Worm (Caenorhabditis elegans): ENCODE data around the gene pmp-1.

The pmp-1 gene

DNA sequence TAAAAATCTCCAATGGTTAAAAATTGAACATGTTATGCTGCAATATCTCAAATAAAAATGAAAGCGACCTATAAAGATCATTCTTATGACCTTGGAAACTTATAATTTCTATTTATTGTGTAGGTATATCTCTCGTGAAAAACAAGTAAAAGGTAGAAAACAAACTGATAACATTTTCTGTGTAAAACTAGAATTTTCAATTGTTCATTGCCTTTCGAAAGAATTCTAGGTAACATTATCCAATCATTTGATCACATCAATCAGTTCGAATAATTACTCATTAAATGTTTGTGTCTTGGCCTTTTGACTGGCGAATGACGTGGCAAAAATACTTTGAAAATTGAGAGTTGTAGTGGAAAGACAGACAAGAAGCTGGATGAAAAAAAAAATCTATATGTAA lies 5.7 kb downstream of the pmp-1 start:
- TF ChIP-seq nhr-28 (tag; optimal IDR thresholded peaks at IDR 0.05), result peak; percentile 26
- TF ChIP-seq sdz-12 (GFP tag; optimal IDR thresholded peaks at IDR 0.05), result no peak

ce11 chrII:6876957-6877356 lies 6.6 kb downstream of the pmp-1 start, which contains the start of gene slc-36.5:
slc-36.5 (minus strand) TSS chrII:6877057.
- TF ChIP-seq hlh-11 (tag; optimal IDR thresholded peaks at IDR 0.05) (no peak), hmg-1.1 (GFP tag; IDR thresholded peaks at IDR 0.05) (no peak), mdt-29 (GFP tag; IDR thresholded peaks at IDR 0.05) (no peak), F26F4.8 (GFP tag; conservative IDR thresholded peaks at IDR 0.05) (no peak), tra-1 (GFP tag; IDR thresholded peaks at IDR 0.05) (no peak), nhr-6 (tag; optimal IDR thresholded peaks at IDR 0.05) (no peak), pha-4 (GFP tag; IDR thresholded peaks at IDR 0.05) (no peak), pha-4 (tag; optimal IDR thresholded peaks at IDR 0.05) (no peak), F10B5.3 (tag; optimal IDR thresholded peaks at IDR 0.05) (no peak)

ce11 chrII:6872493-6872892 lies 11.1 kb downstream of the pmp-1 start, which contains the start of gene C44B7.5:
C44B7.5 (minus strand) TSS chrII:6872593.
- TF ChIP-seq zfp-2 (tag; optimal IDR thresholded peaks at IDR 0.05) (no peak), tra-1 (GFP tag; IDR thresholded peaks at IDR 0.05) (no peak), lin-38 (GFP tag; IDR thresholded peaks at IDR 0.05) (no peak), sdz-12 (GFP tag; optimal IDR thresholded peaks at IDR 0.05) (no peak), Y48G9A.11 (GFP tag; IDR thresholded peaks at IDR 0.05) (no peak), nhr-10 (tag; optimal IDR thresholded peaks at IDR 0.05) (no peak), daf-16 (GFP tag; optimal IDR thresholded peaks at IDR 0.05) (no peak), daf-16 (tag; optimal IDR thresholded peaks at IDR 0.05) (no peak), lsy-2 (tag; optimal IDR thresholded peaks at IDR 0.05) (no peak), snpc-1.2 (GFP tag; IDR thresholded peaks at IDR 0.05) (no peak)

DNA sequence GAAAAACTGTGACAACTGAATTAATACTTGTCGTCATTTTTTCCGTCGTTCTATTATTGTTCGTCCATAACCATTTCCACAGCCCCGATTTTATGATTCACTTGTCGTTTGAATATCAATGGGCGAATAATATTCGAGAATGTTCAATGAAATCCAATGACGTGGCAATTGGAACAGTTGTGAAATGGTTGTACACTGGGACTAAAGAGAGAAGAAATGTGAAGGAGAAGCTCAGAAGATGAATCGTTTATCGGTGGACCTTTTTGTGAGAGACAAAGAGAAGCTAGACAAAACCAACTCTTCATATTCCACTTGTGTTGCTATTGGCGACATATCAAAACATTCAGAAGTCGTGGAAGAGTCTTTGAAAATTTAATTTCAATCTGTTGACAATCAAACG lies 12.8 kb downstream of the pmp-1 start, which contains the start of gene clhm-1:
TSS of gene clhm-1 (minus strand) at position 207 of the 400 bp plus-strand sequence.
- TF ChIP-seq daf-16 (GFP tag; optimal IDR thresholded peaks at IDR 0.05) (peak in 1 of 2 experiments; percentile 21), daf-16 (tag; optimal IDR thresholded peaks at IDR 0.05) (no peak), nhr-25 (tag; optimal IDR thresholded peaks at IDR 0.05; ENCODE audit: borderline replicate concordance, insufficient read depth) (no peak)

DNA sequence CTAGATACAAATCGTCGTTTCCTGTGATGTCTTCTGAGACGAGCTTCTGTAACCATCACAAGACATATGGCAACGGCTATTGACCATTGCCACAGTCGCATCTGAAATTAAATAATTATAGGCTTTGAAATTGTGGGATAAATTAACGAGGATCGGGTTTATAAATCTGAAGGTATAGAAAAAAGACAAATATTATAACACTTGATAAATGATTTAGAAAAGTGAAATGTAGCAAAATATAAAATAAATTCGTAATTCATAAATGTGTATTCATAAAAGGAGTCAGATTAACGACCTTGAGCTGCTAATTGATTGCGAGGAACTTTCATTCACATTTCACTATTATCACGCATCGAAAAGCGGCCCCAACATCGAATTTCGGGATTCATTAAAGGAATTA lies 19.9 kb downstream of the pmp-1 start, which contains the start of gene aff-1:
TSS of gene aff-1 (minus strand) at position 101 of the 400 bp plus-strand sequence.
- TF ChIP-seq egl-27 (tag; optimal IDR thresholded peaks at IDR 0.05), result no peak
- no peak for TF ChIP-seq fos-1 (tag; optimal IDR thresholded peaks at IDR 0.05)

ce11 chrII:6860043-6860442 lies 23.5 kb downstream of the pmp-1 start:
- no peak for TF ChIP-seq Y75B8A.6 (GFP tag; IDR thresholded peaks at IDR 0.05)
- no peak for TF ChIP-seq ZK546.5 (tag; optimal IDR thresholded peaks at IDR 0.05)
- TF ChIP-seq mdl-1 (tag; optimal IDR thresholded peaks at IDR 0.05), result no peak
- no peak for TF ChIP-seq aly-2 (tag; optimal IDR thresholded peaks at IDR 0.05)
- TF ChIP-seq zfp-3 (GFP tag; conservative IDR thresholded peaks at IDR 0.05), result no peak
- TF ChIP-seq Y105C5A.15 (GFP tag; IDR thresholded peaks at IDR 0.05), result no peak

DNA sequence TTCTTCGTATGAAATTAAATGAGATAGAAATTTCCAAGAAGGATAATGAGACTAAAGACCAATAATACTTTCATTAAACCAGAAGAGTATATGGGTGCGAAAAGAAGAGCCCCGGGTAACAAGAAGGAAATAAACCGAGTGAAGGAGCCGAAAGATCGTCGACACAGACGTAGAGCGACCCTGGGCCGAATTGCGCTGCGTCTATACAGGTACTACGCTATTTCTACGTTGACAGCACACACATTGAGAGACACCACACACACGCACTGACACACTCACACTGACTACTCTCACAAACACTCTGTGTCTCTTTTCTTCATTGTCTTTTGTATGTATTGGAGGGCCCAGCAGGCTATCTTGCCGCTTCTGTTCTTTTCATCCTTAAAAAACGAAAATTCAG lies 24.7 kb downstream of the pmp-1 start:
- TF ChIP-seq mxl-3 (GFP tag; optimal IDR thresholded peaks at IDR 0.05), result peak; percentile 53
- TF ChIP-seq mes-2 (tag; optimal IDR thresholded peaks at IDR 0.05; ENCODE audit: poor library complexity, severe bottlenecking), result peak; percentile 74
- TF ChIP-seq dmd-9 (GFP tag; IDR thresholded peaks at IDR 0.05), result no peak
- TF ChIP-seq Y75B8A.6 (GFP tag; IDR thresholded peaks at IDR 0.05), result no peak
- no peak; the same call in 1 of the 2 replicates for TF ChIP-seq lin-38 (GFP tag; IDR thresholded peaks at IDR 0.05)
- TF ChIP-seq hlh-11 (tag; optimal IDR thresholded peaks at IDR 0.05), result peak; percentile 60
- peak; percentile 84 for TF ChIP-seq nhr-28 (tag; optimal IDR thresholded peaks at IDR 0.05)
- TF ChIP-seq pqm-1 (tag; optimal IDR thresholded peaks at IDR 0.05), result peak; percentile 34
- TF ChIP-seq F44E2.7 (GFP tag; IDR thresholded peaks at IDR 0.05), result 0 out of 2 replicates have a peak, but pooled peaks have one; percentile 16
- peak; percentile 35 for TF ChIP-seq dpl-1 (GFP tag; optimal IDR thresholded peaks at IDR 0.05)
- TF ChIP-seq ztf-7 (tag; optimal IDR thresholded peaks at IDR 0.05), result peak; percentile 10
- TF ChIP-seq hif-1 (tag; optimal IDR thresholded peaks at IDR 0.05), result peak in 1 of 2 experiments; percentile 2
- TF ChIP-seq dmd-6 (GFP tag; IDR thresholded peaks at IDR 0.05), result peak; percentile 46; the same call in 1 of the 2 replicates
- no peak for TF ChIP-seq lin-39 (tag; optimal IDR thresholded peaks at IDR 0.05)
- TF ChIP-seq nhr-41 (GFP tag; IDR thresholded peaks at IDR 0.05), result 0 out of 2 replicates have a peak, but pooled peaks have one; percentile 16
- TF ChIP-seq attf-4 (tag; optimal IDR thresholded peaks at IDR 0.05), result no peak

All from whole organism, L4 larva.